Worm (Caenorhabditis elegans) whole organism, L4 larva: ENCODE measurements around the gene coh-3.

ENCODE experiments used
- ZK337.2 ChIP-seq: fragments of 200-800 bp; sonication (Bioruptor generic); IDR thresholded peaks from 2 replicates; pipeline ENCODE4 v1.3.6; 2022; ENCODE audit warnings: missing genetic modification reagents, missing genetic modification characterization, missing compliant biosample characterization
- hlh-30 ChIP-seq: sonication (generic microtip); optimal IDR thresholded peaks from 2 replicates; lab custom pipeline; 2017; ENCODE audit warnings: antibody characterized with exemption, mild to moderate bottlenecking, missing genetic modification characterization, missing compliant biosample characterization; ENCODE audit not compliant: insufficient read depth
- mes-2 ChIP-seq: sonication (generic microtip); optimal IDR thresholded peaks from 2 replicates; lab custom pipeline; 2016; ENCODE audit warnings: missing genotype, mild to moderate bottlenecking, missing genetic modification characterization, missing compliant biosample characterization; ENCODE audit not compliant: poor library complexity, severe bottlenecking
- nhr-25 ChIP-seq: sonication (generic microtip); optimal IDR thresholded peaks from 2 replicates; lab custom pipeline; 2017; ENCODE audit warnings: missing genetic modification characterization, mild to moderate bottlenecking, missing compliant biosample characterization, antibody characterized with exemption, moderate library complexity, borderline replicate concordance; ENCODE audit not compliant: insufficient read depth

DNA sequence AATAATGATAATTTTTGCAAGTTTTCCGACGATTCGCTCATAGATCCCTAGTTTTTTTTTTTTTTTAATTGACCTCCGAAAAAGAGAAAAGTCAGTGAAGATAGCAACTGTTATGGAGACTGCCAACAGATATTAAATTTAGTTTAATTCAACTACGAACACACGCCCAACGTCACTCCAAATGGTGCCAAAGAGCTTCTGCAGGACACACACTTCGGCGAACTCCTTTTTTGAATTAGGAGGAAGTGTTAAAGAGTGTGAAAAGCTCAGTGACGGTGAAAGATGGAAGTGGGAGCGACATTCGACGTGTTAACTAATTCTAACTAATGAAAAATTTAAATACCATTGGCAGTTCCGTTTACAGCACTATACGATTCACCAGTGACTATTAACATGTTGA, 45.2 kb upstream of the coh-3 start:
- TF ChIP-seq mes-2 (peak; percentile 35), nhr-25 (tag; lab: Kevin White, UChicago) (no peak), ZK337.2 (GFP tag; lab: Robert Waterston, UW) (no peak), hlh-30 (tag; lab: Kevin White, UChicago) (no peak)
